Worm (Caenorhabditis elegans) whole organism, L4 larva: Measurements from ENCODE around the gene nhr-173.

ENCODE experiments used
- D1046.2 ChIP-seq: fragments of 200-800 bp; sonication (Bioruptor generic); IDR thresholded peaks from 2 replicates; pipeline ENCODE4 v1.3.6; 2022; ENCODE audit warnings: missing genetic modification characterization, missing compliant biosample characterization
- F10B5.3 ChIP-seq: sonication (generic microtip); optimal IDR thresholded peaks from 2 replicates; lab custom pipeline; 2016; ENCODE audit warnings: mild to moderate bottlenecking, missing genetic modification characterization, missing compliant biosample characterization
- Y75B8A.6 ChIP-seq: fragments of 200-800 bp; sonication (Bioruptor generic); IDR thresholded peaks from 2 replicates; pipeline ENCODE4 v1.3.6; 2022; ENCODE audit warnings: missing genetic modification reagents, missing genetic modification characterization, missing compliant biosample characterization
- ZK337.2 ChIP-seq: fragments of 200-800 bp; sonication (Bioruptor generic); IDR thresholded peaks from 2 replicates; pipeline ENCODE4 v1.3.6; 2022; ENCODE audit warnings: missing genetic modification reagents, missing genetic modification characterization, missing compliant biosample characterization
- ZK546.5 ChIP-seq, 2 experiments: sonication (generic microtip); optimal IDR thresholded peaks; 2 replicates each; lab custom pipeline; 2017; ENCODE audit warnings: missing biosample characterization in 2 of 2, missing genetic modification characterization in 2 of 2
- aha-1 ChIP-seq: fragments of 150-350 bp; peaks from one replicate; lab custom pipeline; 2014; ENCODE audit warnings: missing biosample characterization, missing genetic modification characterization
- arid-1 ChIP-seq: fragments of 200-800 bp; sonication (Bioruptor generic); conservative IDR thresholded peaks from 2 replicates; pipeline ENCODE4 v1.3.6; 2022; ENCODE audit warnings: missing genetic modification reagents, missing genetic modification characterization, missing compliant biosample characterization
- attf-4 ChIP-seq: sonication (generic microtip); optimal IDR thresholded peaks from 3 replicates; lab custom pipeline; 2017; ENCODE audit warnings: missing biosample characterization, missing genetic modification characterization
- ceh-32 ChIP-seq: sonication (generic microtip); optimal IDR thresholded peaks from 2 replicates; lab custom pipeline; 2016; ENCODE audit warnings: mild to moderate bottlenecking, missing genetic modification characterization, missing compliant biosample characterization; ENCODE audit not compliant: poor library complexity
- daf-16 ChIP-seq, 3 experiments: sonication (generic microtip); optimal IDR thresholded peaks; 2 replicates each; lab custom pipeline; 2016 to 2017; ENCODE audit warnings: missing genetic modification characterization in 3 of 3, missing genetic modification reagents in 3 of 3, mild to moderate bottlenecking in 2 of 3, missing compliant biosample characterization in 2 of 3, missing biosample characterization in 1 of 3, moderate library complexity in 1 of 3
- egl-43 ChIP-seq: fragments of 200-800 bp; sonication (Bioruptor generic); IDR thresholded peaks from 2 replicates; pipeline ENCODE4 v1.3.6; 2022; ENCODE audit warnings: missing genetic modification reagents, missing genetic modification characterization, missing compliant biosample characterization
- hif-1 ChIP-seq, 2 experiments: sonication (generic microtip); optimal IDR thresholded peaks; 2 replicates each; lab custom pipeline; 2016 to 2017; ENCODE audit warnings: missing compliant biosample characterization in 2 of 2, missing genetic modification characterization in 2 of 2, missing genetic modification reagents in 2 of 2, missing genotype in 2 of 2, mild to moderate bottlenecking in 1 of 2
- lir-3 ChIP-seq: sonication (generic microtip); optimal IDR thresholded peaks from 2 replicates; lab custom pipeline; 2016; ENCODE audit warnings: mild to moderate bottlenecking, missing genetic modification characterization, missing compliant biosample characterization
- lsy-2 ChIP-seq, 2 experiments: fragments of 150-350 bp in 1 of 2; sonication (generic microtip) in 1 of 2; optimal IDR thresholded peaks; 2 replicates each; lab custom pipeline; 2014 to 2017; ENCODE audit warnings: missing biosample characterization in 2 of 2, missing genetic modification characterization in 2 of 2
- mdl-1 ChIP-seq, 2 experiments: fragments of 150-350 bp in 1 of 2; sonication (generic microtip) in 1 of 2; optimal IDR thresholded peaks; 2 replicates each; lab custom pipeline; 2014 to 2017; ENCODE audit warnings: missing biosample characterization in 2 of 2, missing genetic modification characterization in 2 of 2
- mdt-29 ChIP-seq: fragments of 200-800 bp; sonication (Bioruptor generic); IDR thresholded peaks from 2 replicates; pipeline ENCODE4 v1.3.6; 2022; ENCODE audit warnings: missing genetic modification reagents, missing genetic modification characterization, missing compliant biosample characterization
- mes-2 ChIP-seq: sonication (generic microtip); optimal IDR thresholded peaks from 2 replicates; lab custom pipeline; 2016; ENCODE audit warnings: missing genotype, mild to moderate bottlenecking, missing genetic modification characterization, missing compliant biosample characterization; ENCODE audit not compliant: poor library complexity, severe bottlenecking
- nhr-237 ChIP-seq: sonication (generic microtip); optimal IDR thresholded peaks from 2 replicates; lab custom pipeline; 2017; ENCODE audit warnings: missing biosample characterization, missing genetic modification characterization
- nhr-42 ChIP-seq: fragments of 200-800 bp; sonication (Bioruptor generic); IDR thresholded peaks from 2 replicates; pipeline ENCODE4 v1.3.6; 2022; ENCODE audit warnings: missing genetic modification characterization, missing compliant biosample characterization
- saeg-2 ChIP-seq: fragments of 200-800 bp; sonication (Bioruptor generic); IDR thresholded peaks from 2 replicates; pipeline ENCODE4 v1.3.6; 2022; ENCODE audit warnings: missing genetic modification reagents, missing genetic modification characterization, missing compliant biosample characterization
- sdz-12 ChIP-seq: fragments of 200-800 bp; sonication (Bioruptor generic); optimal IDR thresholded peaks from 2 replicates; lab custom pipeline; 2018; ENCODE audit warnings: mild to moderate bottlenecking, missing genetic modification characterization, missing compliant biosample characterization
- set-16 ChIP-seq: fragments of 200-800 bp; sonication (Bioruptor generic); IDR thresholded peaks from 2 replicates; pipeline ENCODE4 v1.3.6; 2022; ENCODE audit warnings: missing genetic modification reagents, missing genetic modification characterization, missing compliant biosample characterization
- skn-1 ChIP-seq: fragments of 150-350 bp; optimal IDR thresholded peaks from 2 replicates; lab custom pipeline; 2014; ENCODE audit warnings: missing biosample characterization, missing genetic modification characterization
- spr-1 ChIP-seq: sonication (generic microtip); optimal IDR thresholded peaks from 2 replicates; lab custom pipeline; 2016; ENCODE audit warnings: mild to moderate bottlenecking, missing genetic modification characterization, missing compliant biosample characterization
- spr-3 ChIP-seq: fragments of 200-800 bp; sonication (Bioruptor generic); optimal IDR thresholded peaks from 2 replicates; lab custom pipeline; 2018; ENCODE audit warnings: mild to moderate bottlenecking, missing genetic modification characterization, missing compliant biosample characterization
- unc-62 ChIP-seq, 3 experiments: fragments of 150-350 bp in 1 of 3; sonication (generic microtip); optimal IDR thresholded peaks in 2 of 3; peaks in 1 of 3; 1 replicate in 1 of 3; 2 replicates in 2 of 3; lab custom pipeline; 2014 to 2017; ENCODE audit warnings: missing biosample characterization in 3 of 3, missing genetic modification characterization in 3 of 3, missing genetic modification reagents in 3 of 3, missing genotype in 1 of 3
- vab-7 ChIP-seq: fragments of 200-800 bp; sonication (Bioruptor generic); IDR thresholded peaks from 2 replicates; pipeline ENCODE4 v1.3.6; 2022; ENCODE audit warnings: missing genetic modification reagents, missing genetic modification characterization, missing compliant biosample characterization
- zfp-3 ChIP-seq: fragments of 200-800 bp; sonication (Bioruptor generic); conservative IDR thresholded peaks from 2 replicates; pipeline ENCODE4 v1.3.6; 2022; ENCODE audit warnings: missing genetic modification reagents, missing genetic modification characterization, missing compliant biosample characterization

Gene nhr-173

DNA sequence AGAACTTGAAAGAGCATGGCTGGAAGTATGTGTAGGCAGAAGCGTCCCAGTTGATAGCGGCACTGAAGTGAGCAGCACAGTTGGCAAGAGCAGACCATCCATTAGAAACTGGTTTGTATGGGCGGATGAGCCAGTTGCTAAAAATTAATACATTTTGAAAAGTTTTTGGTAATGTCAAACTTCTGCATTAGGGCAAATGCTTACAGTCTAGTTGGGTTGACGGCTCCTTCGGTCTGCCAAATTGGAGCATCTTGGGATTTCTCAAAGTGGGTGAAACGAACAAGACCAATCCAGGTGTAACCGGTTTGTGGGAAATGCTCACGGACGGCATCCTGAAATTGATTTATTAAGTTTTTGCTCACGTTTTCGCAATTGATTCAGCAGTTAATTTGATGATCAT lies 37.7 kb upstream of the nhr-173 start:
- no peak for TF ChIP-seq mdt-29
- no peak for TF ChIP-seq lir-3 (tag; lab: Kevin White, UChicago)
- no peak for TF ChIP-seq vab-7 (GFP tag; lab: Robert Waterston, UW)
- no peak for TF ChIP-seq nhr-237 (tag; lab: Kevin White, UChicago)
- no peak for TF ChIP-seq spr-1 (tag; lab: Kevin White, UChicago)
- TF ChIP-seq mes-2 (tag; lab: Kevin White, UChicago), result no peak
- no peak for TF ChIP-seq attf-4 (tag; lab: Kevin White, UChicago)
- TF ChIP-seq hif-1 (tag; optimal IDR thresholded peaks at IDR 0.05; lab: Kevin White, UChicago), result no peak
- TF ChIP-seq nhr-42 (GFP tag; lab: Robert Waterston, UW), result no peak
- TF ChIP-seq lsy-2 (tag; optimal IDR thresholded peaks at IDR 0.05; lab: Kevin White, UChicago), result no peak
- no peak for TF ChIP-seq sdz-12 (GFP tag; lab: Kevin White, UChicago)

DNA sequence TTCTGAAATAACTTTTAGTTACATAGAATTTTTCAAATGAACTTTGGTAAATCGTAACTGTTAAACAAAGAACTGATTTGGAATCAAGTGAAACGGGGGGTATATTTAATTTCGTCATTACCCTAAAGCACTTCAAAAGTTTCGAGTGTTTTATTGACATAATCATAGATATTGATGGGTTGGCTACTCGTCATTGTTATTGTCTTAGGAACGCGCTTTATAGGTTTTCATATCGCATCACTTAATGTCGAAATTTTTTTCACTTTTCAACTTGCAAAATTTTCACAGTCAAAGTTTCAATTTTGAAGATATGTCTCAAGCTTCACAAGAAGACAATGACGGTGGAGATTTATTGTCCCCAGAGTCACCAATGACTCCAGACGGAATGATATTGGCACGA lies 36.6 kb upstream of the nhr-173 start, which contains the start of gene kqt-1:
Gene kqt-1, plus strand, starts transcription at position 301 of the 400 bp plus-strand sequence.
- TF ChIP-seq arid-1 (GFP tag; lab: Robert Waterston, UW) (no peak), saeg-2 (no peak), zfp-3 (GFP tag; lab: Robert Waterston, UW) (no peak), ceh-32 (tag; lab: Kevin White, UChicago) (no peak), ZK546.5 (tag; optimal IDR thresholded peaks at IDR 0.05; lab: Kevin White, UChicago) (no peak), ZK337.2 (GFP tag; lab: Robert Waterston, UW) (no peak), D1046.2 (GFP tag; lab: Robert Waterston, UW) (no peak), spr-1 (tag; lab: Kevin White, UChicago) (no peak), mdl-1 (tag; optimal IDR thresholded peaks at IDR 0.05; lab: Kevin White, UChicago) (no peak), unc-62 (GFP tag; optimal IDR thresholded peaks at IDR 0.05 in 1 of 2; lab: Kevin White, UChicago) (no peak), unc-62 (tag; optimal IDR thresholded peaks at IDR 0.05; lab: Kevin White, UChicago) (no peak), daf-16 (GFP tag; optimal IDR thresholded peaks at IDR 0.05; lab: Kevin White, UChicago) (no peak), daf-16 (tag; optimal IDR thresholded peaks at IDR 0.05; lab: Kevin White, UChicago) (no peak), egl-43 (no peak), spr-3 (GFP tag; lab: Kevin White, UChicago) (no peak), set-16 (GFP tag; lab: Robert Waterston, UW) (no peak)
- TF ChIP-seq, all 104 proteins: peak for 0

- TF ChIP-seq skn-1 (tag; lab: Kevin White, UChicago) (no peak), unc-62 (GFP tag; optimal IDR thresholded peaks at IDR 0.05 in 1 of 2; lab: Kevin White, UChicago) (peak in 1 of 2 experiments; percentile 53), unc-62 (tag; optimal IDR thresholded peaks at IDR 0.05; lab: Kevin White, UChicago) (no peak)
Observed at ce11 chrX:6622552-6623236, 32.6 kb upstream of the nhr-173 start, which contains the start of gene clec-266. Gene clec-266 (minus strand): TSS chrX:6622915.

ce11 chrX:6625275-6625674 lies 30.1 kb upstream of the nhr-173 start:
- TF ChIP-seq aha-1 (tag; lab: Kevin White, UChicago), result peak; percentile 44
- TF ChIP-seq Y75B8A.6 (GFP tag; lab: Robert Waterston, UW), result no peak
- TF ChIP-seq unc-62 (GFP tag; optimal IDR thresholded peaks at IDR 0.05 in 1 of 2; lab: Kevin White, UChicago), result peak in 1 of 2 experiments; percentile 18
- no peak for TF ChIP-seq unc-62 (tag; optimal IDR thresholded peaks at IDR 0.05; lab: Kevin White, UChicago)
- no peak for TF ChIP-seq lir-3 (tag; lab: Kevin White, UChicago)
- TF ChIP-seq spr-3 (GFP tag; lab: Kevin White, UChicago), result no peak

- TF ChIP-seq F10B5.3 (tag; lab: Kevin White, UChicago) (no peak), aha-1 (tag; lab: Kevin White, UChicago) (peak; percentile 97), ZK337.2 (GFP tag; lab: Robert Waterston, UW) (no peak)
Observed at ce11 chrX:6630645-6631044, 24.7 kb upstream of the nhr-173 start.
